Worm (Caenorhabditis elegans): ENCODE measurements around the gene T15B12.2.

T15B12.2 gene

DNA sequence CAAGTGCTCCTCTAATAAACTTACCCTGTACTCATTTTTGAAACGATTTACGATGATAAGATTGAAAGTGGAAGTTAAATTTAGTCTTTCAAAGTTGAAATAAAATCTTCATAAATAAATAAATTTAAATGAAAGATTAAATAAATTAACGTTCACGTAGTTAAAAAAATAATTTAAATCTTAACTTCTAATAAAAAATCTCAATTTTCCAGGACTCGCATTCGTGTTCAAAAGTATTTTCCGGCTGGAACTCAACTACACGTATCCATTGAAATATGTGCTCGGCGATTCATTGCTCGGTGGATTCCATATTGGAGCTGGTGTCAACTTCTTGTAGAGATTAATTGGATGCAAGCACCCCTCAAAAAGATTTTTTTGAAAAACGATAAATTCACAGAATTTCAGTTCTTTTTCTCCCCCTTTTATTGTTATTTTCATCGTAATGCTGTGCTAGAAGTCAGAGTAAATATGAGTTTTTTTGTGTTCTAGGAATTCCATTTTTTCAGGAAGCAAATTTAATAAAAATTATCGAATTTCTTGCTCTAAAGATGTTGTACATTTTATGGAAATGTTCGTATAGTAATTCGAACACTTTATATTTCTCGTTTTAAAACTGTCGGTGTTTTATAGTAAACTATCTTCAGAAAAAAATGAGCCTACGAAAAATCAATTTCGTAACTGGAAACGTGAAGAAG is 38.2 kb downstream of the T15B12.2 start, which contains the start of the genes C34E10.9 and hap-1:
C34E10.9 (minus strand) TSS at position 101 of the 695 bp plus-strand sequence.
hap-1 (plus strand) TSS at position 645 of the 695 bp plus-strand sequence.
- TF ChIP-seq unc-62 (GFP tag; optimal IDR thresholded peaks at IDR 0.05): no peak

DNA sequence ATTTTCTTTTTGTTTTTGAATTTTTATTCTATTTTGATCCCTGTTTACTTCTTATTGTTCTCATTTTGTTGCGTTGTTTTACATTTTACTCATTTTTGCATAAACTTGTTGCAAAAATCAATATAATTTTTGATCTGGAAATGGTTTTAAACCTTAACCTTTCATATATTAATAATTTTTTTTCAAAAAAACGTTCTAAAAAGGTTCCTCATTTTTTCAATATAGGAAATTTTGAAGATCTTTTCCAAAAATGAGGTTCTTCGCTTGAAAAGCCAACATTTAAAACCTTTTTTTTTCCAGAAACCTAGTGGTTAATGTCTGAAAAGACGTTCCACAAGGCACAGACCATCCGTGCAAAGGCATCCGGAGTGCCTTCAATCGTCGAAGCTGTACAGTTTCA is 41.3 kb downstream of the T15B12.2 start, which contains the start of gene gop-3:
gop-3 (plus strand) TSS at position 301 of the 400 bp plus-strand sequence.
- TF ChIP-seq unc-62 (GFP tag; optimal IDR thresholded peaks at IDR 0.05): no peak

DNA sequence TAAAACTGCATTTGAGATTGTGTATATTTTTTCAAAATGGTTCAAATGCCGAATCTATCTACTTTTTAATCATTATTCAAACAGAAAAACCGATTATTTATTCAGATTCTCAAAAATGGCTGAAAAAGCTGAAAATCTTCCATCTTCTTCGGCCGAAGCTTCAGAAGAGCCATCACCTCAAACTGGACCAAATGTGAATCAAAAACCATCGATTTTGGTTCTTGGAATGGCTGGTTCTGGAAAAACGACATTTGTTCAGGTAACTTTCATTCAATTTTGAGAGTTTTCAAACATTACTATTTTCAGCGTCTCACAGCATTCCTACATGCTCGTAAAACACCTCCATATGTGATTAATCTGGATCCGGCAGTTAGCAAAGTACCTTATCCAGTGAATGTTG is 42.8 kb downstream of the T15B12.2 start, which contains the start of gene gop-2:
gop-2 (plus strand) TSS at position 106 of the 400 bp plus-strand sequence.
- TF ChIP-seq unc-62 (GFP tag; optimal IDR thresholded peaks at IDR 0.05): no peak

DNA sequence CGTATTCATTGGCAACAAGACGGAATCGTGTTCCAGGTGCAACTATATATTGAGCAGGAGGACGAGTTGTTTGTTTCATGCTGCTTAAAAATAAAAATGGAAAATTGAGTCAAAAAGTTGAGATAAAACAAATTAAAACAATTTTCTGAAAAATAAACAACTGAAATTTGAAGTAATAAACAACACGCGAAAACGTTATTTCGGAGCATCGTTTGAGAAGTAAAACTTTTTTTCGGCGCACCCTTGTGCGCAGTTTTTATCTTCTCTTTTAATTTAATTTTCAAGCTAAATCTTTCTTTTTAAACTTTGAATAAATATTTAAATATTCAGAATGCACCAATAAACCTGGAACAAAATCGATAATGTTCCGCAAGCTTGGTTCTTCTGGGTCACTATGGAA is 47.6 kb downstream of the T15B12.2 start, which contains the start of the genes sumv-1 and gop-1:
sumv-1 (minus strand) TSS at position 80 of the 400 bp plus-strand sequence.
gop-1 (plus strand) TSS at position 331 of the 400 bp plus-strand sequence.
- no peak for TF ChIP-seq unc-62 (GFP tag; optimal IDR thresholded peaks at IDR 0.05)

All from whole organism, dauer.